Fruit fly (Drosophila melanogaster) whole organism, embryonic: ENCODE measurements around the gene kra.

Source experiments
- Ada2b ChIP-seq: fragments of 200-800 bp; sonication (Bioruptor generic); IDR thresholded peaks from 2 replicates; pipeline ENCODE4 v1.3.6; 2022; ENCODE audit warnings: missing biosample characterization, missing genetic modification characterization
- CG11723 ChIP-seq: fragments of 200-800 bp; sonication (Bioruptor generic); optimal IDR thresholded peaks from 2 replicates; lab custom pipeline; 2017; ENCODE audit warnings: missing biosample characterization, mild to moderate bottlenecking, missing genetic modification characterization
- CG12299 ChIP-seq: fragments of 200-800 bp; sonication (Bioruptor generic); optimal IDR thresholded peaks from 2 replicates; lab custom pipeline; 2018; ENCODE audit warnings: missing biosample characterization, mild to moderate bottlenecking, missing genetic modification characterization
- CG14014 ChIP-seq: fragments of 200-800 bp; sonication (Bioruptor generic); IDR thresholded peaks from 2 replicates; pipeline ENCODE4 v1.3.6; 2022; ENCODE audit warnings: missing biosample characterization, missing genetic modification characterization
- CG14667 ChIP-seq: fragments of 200-800 bp; sonication (Bioruptor generic); IDR thresholded peaks from 2 replicates; pipeline ENCODE4 v1.3.6; 2022; ENCODE audit warnings: missing biosample characterization, missing genetic modification characterization
- CG14710 ChIP-seq: fragments of 200-800 bp; sonication (Bioruptor generic); optimal IDR thresholded peaks from 3 replicates; lab custom pipeline; 2019; ENCODE audit warnings: missing biosample characterization, mild to moderate bottlenecking, missing genetic modification characterization, moderate library complexity
- CG14860 ChIP-seq: fragments of 200-800 bp; sonication (Bioruptor generic); IDR thresholded peaks from 3 replicates; pipeline ENCODE4 v1.3.6; 2022; ENCODE audit warnings: missing biosample characterization, missing genetic modification characterization; ENCODE audit not compliant: partially characterized antibody
- CG15514 ChIP-seq: fragments of 200-800 bp; sonication (Bioruptor generic); optimal IDR thresholded peaks from 3 replicates; lab custom pipeline; 2017; ENCODE audit warnings: missing biosample characterization, missing genetic modification characterization, mild to moderate bottlenecking, moderate library complexity, missing genetic modification reagents
- CG16863 ChIP-seq: fragments of 200-800 bp; sonication (Bioruptor generic); optimal IDR thresholded peaks from 3 replicates; lab custom pipeline; 2016; ENCODE audit warnings: missing biosample characterization, missing genetic modification characterization
- CG17186 ChIP-seq: fragments of 200-800 bp; sonication (Bioruptor generic); optimal IDR thresholded peaks from 3 replicates; lab custom pipeline; 2017; ENCODE audit warnings: missing biosample characterization, missing genetic modification reagents, missing genetic modification characterization
- CG30403 ChIP-seq: fragments of 200-800 bp; sonication (Bioruptor generic); optimal IDR thresholded peaks from 3 replicates; lab custom pipeline; 2016; ENCODE audit warnings: missing biosample characterization, missing genetic modification characterization
- CG3065 ChIP-seq: fragments of 200-800 bp; sonication (Bioruptor generic); optimal IDR thresholded peaks from 2 replicates; lab custom pipeline; 2016; ENCODE audit warnings: missing biosample characterization, missing genetic modification characterization
- CG31388 ChIP-seq: fragments of 200-800 bp; sonication (Bioruptor generic); optimal IDR thresholded peaks from 2 replicates; lab custom pipeline; 2016; ENCODE audit warnings: missing biosample characterization, missing genetic modification characterization
- CG34376 ChIP-seq: fragments of 200-800 bp; sonication (Bioruptor generic); optimal IDR thresholded peaks from 2 replicates; lab custom pipeline; 2018; ENCODE audit warnings: missing biosample characterization, mild to moderate bottlenecking, missing genetic modification characterization
- CG4424 ChIP-seq: fragments of 200-800 bp; sonication (Bioruptor generic); optimal IDR thresholded peaks from 3 replicates; lab custom pipeline; 2016; ENCODE audit warnings: missing biosample characterization, missing genetic modification characterization
- CG4854 ChIP-seq: fragments of 200-800 bp; sonication (Bioruptor generic); optimal IDR thresholded peaks from 2 replicates; lab custom pipeline; 2016; ENCODE audit warnings: missing biosample characterization, missing genetic modification characterization, inconsistent platforms
- CG8290 ChIP-seq, 3 experiments: fragments of 200-800 bp; sonication (Bioruptor generic); optimal IDR thresholded peaks; 2 replicates each; lab custom pipeline; 2016 to 2019; ENCODE audit warnings: missing biosample characterization in 3 of 3, missing genetic modification characterization in 3 of 3, mild to moderate bottlenecking in 2 of 3, moderate library complexity in 1 of 3
- CG9932 ChIP-seq: fragments of 200-800 bp; sonication (Bioruptor generic); IDR thresholded peaks from 2 replicates; pipeline ENCODE4 v1.3.6; 2022; ENCODE audit warnings: missing biosample characterization, missing genetic modification characterization
- Dek ChIP-seq: fragments of 200-800 bp; sonication (Bioruptor generic); optimal IDR thresholded peaks from 3 replicates; lab custom pipeline; 2019; ENCODE audit warnings: missing biosample characterization, mild to moderate bottlenecking, missing genetic modification characterization, moderate library complexity
- Doc2 ChIP-seq: fragments of 200-800 bp; sonication (Bioruptor generic); IDR thresholded peaks from 2 replicates; pipeline ENCODE4 v1.3.6; 2022; ENCODE audit warnings: missing biosample characterization, missing genetic modification characterization
- E2f2 ChIP-seq: fragments of 200-800 bp; sonication (Bioruptor generic); IDR thresholded peaks from 2 replicates; pipeline ENCODE4 v1.3.6; 2022; ENCODE audit warnings: missing biosample characterization, missing genetic modification characterization
- HLHmδ ChIP-seq: fragments of 200-800 bp; sonication (Bioruptor generic); optimal IDR thresholded peaks from 2 replicates; lab custom pipeline; 2018; ENCODE audit warnings: missing biosample characterization, mild to moderate bottlenecking, missing genetic modification characterization, moderate library complexity
- Kr ChIP-seq: fragments of 200-800 bp; sonication (Bioruptor generic); optimal IDR thresholded peaks from 2 replicates; lab custom pipeline; 2017; ENCODE audit warnings: missing biosample characterization, mild to moderate bottlenecking, missing genetic modification characterization
- Mad ChIP-seq: fragments of 200-800 bp; sonication (Bioruptor generic); optimal IDR thresholded peaks from 2 replicates; lab custom pipeline; 2016; ENCODE audit warnings: missing biosample characterization, missing genetic modification characterization
- Ptx1 ChIP-seq: fragments of 200-800 bp; sonication (Bioruptor generic); IDR thresholded peaks from 2 replicates; pipeline ENCODE4 v1.3.6; 2022; ENCODE audit warnings: missing biosample characterization, missing genetic modification characterization
- Scr ChIP-seq: fragments of 200-800 bp; sonication (Bioruptor generic); IDR thresholded peaks from 2 replicates; pipeline ENCODE4 v1.3.6; 2022; ENCODE audit warnings: missing biosample characterization, missing genetic modification characterization; ENCODE audit not compliant: partially characterized antibody
- Sry-δ ChIP-seq: fragments of 200-800 bp; sonication (Bioruptor generic); optimal IDR thresholded peaks from 2 replicates; lab custom pipeline; 2016; ENCODE audit warnings: missing biosample characterization, missing genetic modification characterization
- Taf1 ChIP-seq: fragments of 200-800 bp; sonication (Bioruptor generic); IDR thresholded peaks from 2 replicates; pipeline ENCODE4 v1.3.6; 2022; ENCODE audit warnings: missing biosample characterization, missing genetic modification characterization
- Xbp1 ChIP-seq: fragments of 200-800 bp; sonication (Bioruptor generic); optimal IDR thresholded peaks from 3 replicates; lab custom pipeline; 2016; ENCODE audit warnings: missing biosample characterization, mild to moderate bottlenecking, missing genetic modification characterization
- ato ChIP-seq: fragments of 200-800 bp; sonication (Bioruptor generic); IDR thresholded peaks from 2 replicates; pipeline ENCODE4 v1.3.6; 2022; ENCODE audit warnings: missing biosample characterization, missing genetic modification characterization; ENCODE audit not compliant: partially characterized antibody
- bsh ChIP-seq, 2 experiments: fragments of 200-800 bp; sonication (Bioruptor generic); optimal IDR thresholded peaks; 2 replicates each; lab custom pipeline; 2017 to 2018; ENCODE audit warnings: mild to moderate bottlenecking in 2 of 2, missing biosample characterization in 2 of 2, missing genetic modification characterization in 2 of 2, moderate library complexity in 1 of 2
- cad ChIP-seq: fragments of >200 bp; optimal IDR thresholded peaks from 2 replicates; lab custom pipeline; 2017; ENCODE audit warnings: missing biosample characterization, missing genetic modification characterization
- chif ChIP-seq, 2 experiments: fragments of 200-800 bp; sonication (Bioruptor generic); optimal IDR thresholded peaks; 3 replicates each; lab custom pipeline; 2016; ENCODE audit warnings: missing biosample characterization in 2 of 2, missing genetic modification characterization in 2 of 2
- chm ChIP-seq: fragments of 200-800 bp; sonication (Bioruptor generic); IDR thresholded peaks from 2 replicates; pipeline ENCODE4 v1.3.6; 2022; ENCODE audit warnings: missing biosample characterization, missing genetic modification characterization
- crp ChIP-seq, 2 experiments: fragments of 200-800 bp; sonication (Bioruptor generic); optimal IDR thresholded peaks; 2 replicates in 1 of 2; 3 replicates in 1 of 2; lab custom pipeline; 2017; ENCODE audit warnings: missing biosample characterization in 2 of 2, missing genetic modification characterization in 2 of 2, mild to moderate bottlenecking in 1 of 2, moderate library complexity in 1 of 2
- fd102C ChIP-seq: fragments of 200-800 bp; sonication (Bioruptor generic); optimal IDR thresholded peaks from 2 replicates; lab custom pipeline; 2018; ENCODE audit warnings: missing biosample characterization, mild to moderate bottlenecking, missing genetic modification characterization, moderate library complexity
- fd96Cb ChIP-seq: fragments of 200-800 bp; sonication (Bioruptor generic); optimal IDR thresholded peaks from 2 replicates; lab custom pipeline; 2018; ENCODE audit warnings: missing biosample characterization, mild to moderate bottlenecking, missing genetic modification characterization, moderate library complexity
- gro ChIP-seq: fragments of 200-800 bp; sonication (Bioruptor generic); optimal IDR thresholded peaks from 2 replicates; lab custom pipeline; 2016; ENCODE audit warnings: missing biosample characterization, missing genetic modification characterization
- lmd ChIP-seq: fragments of 200-800 bp; sonication (Bioruptor generic); IDR thresholded peaks from 2 replicates; pipeline ENCODE4 v1.3.6; 2022; ENCODE audit warnings: missing biosample characterization, missing genetic modification characterization
- mirr ChIP-seq: fragments of 200-800 bp; sonication (Bioruptor generic); optimal IDR thresholded peaks from 3 replicates; lab custom pipeline; 2018; ENCODE audit warnings: missing biosample characterization, mild to moderate bottlenecking, missing genetic modification characterization
- otp ChIP-seq: fragments of 200-800 bp; sonication (Bioruptor generic); IDR thresholded peaks from 3 replicates; pipeline ENCODE4, ENCODE4 v1.3.6; 2022; ENCODE audit warnings: missing biosample characterization, missing genetic modification characterization
- pan ChIP-seq, 4 experiments: fragments of >200 bp in 3 of 4; fragments of 200-800 bp in 1 of 4; sonication (Bioruptor generic) in 1 of 4; optimal IDR thresholded peaks in 3 of 4; IDR thresholded peaks in 1 of 4; 2 replicates each; pipeline versions ENCODE4 v1.3.6 to Lab custom; 2017 to 2022; ENCODE audit warnings: missing biosample characterization in 2 of 4, missing genetic modification characterization in 2 of 4, mixed read lengths in 1 of 4
- peb ChIP-seq: fragments of 200-800 bp; sonication (Bioruptor generic); IDR thresholded peaks from 2 replicates; pipeline ENCODE4 v1.3.6; 2022; ENCODE audit warnings: missing biosample characterization, missing genetic modification characterization
- run ChIP-seq: fragments of 200-800 bp; sonication (Bioruptor generic); optimal IDR thresholded peaks from 3 replicates; lab custom pipeline; 2018; ENCODE audit warnings: missing biosample characterization, mild to moderate bottlenecking, missing genetic modification characterization
- trh ChIP-seq: fragments of 200-800 bp; sonication (Bioruptor generic); optimal IDR thresholded peaks from 2 replicates; lab custom pipeline; 2016; ENCODE audit warnings: missing biosample characterization, missing genetic modification characterization
- usp ChIP-seq: fragments of >200 bp; optimal IDR thresholded peaks from 2 replicates; lab custom pipeline; 2017; ENCODE audit warnings: missing biosample characterization, missing genetic modification characterization
- vfl ChIP-seq: fragments of 200-800 bp; sonication (Bioruptor generic); optimal IDR thresholded peaks from 2 replicates; lab custom pipeline; 2016; ENCODE audit warnings: missing biosample characterization, missing genetic modification characterization
- wor ChIP-seq: fragments of 200-800 bp; sonication (Bioruptor generic); IDR thresholded peaks from 2 replicates; pipeline ENCODE4 v1.3.6; 2022; ENCODE audit warnings: missing biosample characterization, missing genetic modification characterization

kra gene

DNA sequence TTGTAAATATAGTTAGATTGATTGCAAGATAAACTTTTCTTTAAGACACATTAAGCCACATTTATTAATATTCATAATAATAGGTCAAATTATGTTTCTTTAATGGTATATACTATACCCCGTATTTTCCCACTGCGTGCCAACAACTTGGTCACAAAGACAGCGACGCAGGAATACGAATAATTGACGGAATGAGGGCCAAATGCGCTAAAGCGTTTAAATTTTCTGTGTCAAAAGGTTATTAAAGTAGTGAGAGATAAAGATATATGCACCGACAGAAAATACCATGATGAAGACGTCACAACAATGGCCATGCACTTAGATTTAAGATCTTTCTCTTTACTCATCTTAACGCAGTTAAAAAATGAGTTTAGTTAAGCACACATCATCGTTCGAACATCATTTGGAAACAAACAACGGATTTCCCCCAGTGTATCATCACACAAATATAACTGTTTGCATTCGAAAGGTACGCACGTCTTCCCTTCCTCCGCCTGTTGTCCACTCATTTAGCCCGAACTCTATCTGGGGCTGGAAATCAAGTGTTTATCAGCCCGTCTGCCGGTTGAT is 19.5 kb upstream of the kra start (continued):
- TF ChIP-seq E2f2, result 0 out of 2 replicates have a peak, but pooled peaks have one; percentile 23
- TF ChIP-seq CG30403 (GFP tag; lab: Kevin White, UChicago), result peak; percentile 75
- peak; percentile 62; the same call in 1 of the 2 replicates for TF ChIP-seq chm (GFP tag; lab: Robert Waterston, UW)
- no peak for TF ChIP-seq Scr (GFP tag; lab: Robert Waterston, UW)
- no peak for TF ChIP-seq CG3065
- TF ChIP-seq Doc2 (GFP tag; lab: Robert Waterston, UW), result no peak
- peak; percentile 71 for TF ChIP-seq Xbp1
- peak; percentile 22 for TF ChIP-seq CG12299 (tag; lab: Kevin White, UChicago)
- TF ChIP-seq usp (GFP tag; lab: Kevin White, UChicago), result no peak
- TF ChIP-seq run (tag; lab: Kevin White, UChicago), result no peak
- peak; percentile 41 for TF ChIP-seq Mad (GFP tag; lab: Kevin White, UChicago)
- TF ChIP-seq ato (GFP tag; lab: Robert Waterston, UW), result no peak
- peak; percentile 70 for TF ChIP-seq fd96Cb
- TF ChIP-seq fd102C (GFP tag; lab: Kevin White, UChicago), result no peak
- peak in 1 of 2 experiments; percentile 65 for TF ChIP-seq chif (GFP tag; optimal IDR thresholded peaks at IDR 0.05; lab: Kevin White, UChicago)
- no peak for TF ChIP-seq CG4854 (GFP tag; lab: Kevin White, UChicago)
- peak; percentile 64 for TF ChIP-seq CG14667 (GFP tag; lab: Robert Waterston, UW)
- no peak for TF ChIP-seq CG17186 (GFP tag; lab: Kevin White, UChicago)
- TF ChIP-seq CG8290 (GFP tag; optimal IDR thresholded peaks at IDR 0.05; lab: Kevin White, UChicago), result peak; percentile 7
- peak in 1 of 2 experiments; percentile 81 for TF ChIP-seq CG8290 (tag; optimal IDR thresholded peaks at IDR 0.05; lab: Kevin White, UChicago)
- peak; percentile 37 for TF ChIP-seq CG15514 (GFP tag; lab: Kevin White, UChicago)
- TF ChIP-seq bsh (GFP tag; optimal IDR thresholded peaks at IDR 0.05; lab: Kevin White, UChicago), result peak in 1 of 2 experiments; percentile 65
- peak; percentile 43; the same call in 1 of the 2 replicates for TF ChIP-seq CG14014 (GFP tag; lab: Robert Waterston, UW)
- no peak; the same call in 1 of the 2 replicates for TF ChIP-seq Taf1
- no peak for TF ChIP-seq Kr (GFP tag; lab: Kevin White, UChicago)
- TF ChIP-seq pan (optimal IDR thresholded peaks at IDR 0.05; lab: Kevin White, UChicago), result no peak
- peak in 1 of 2 experiments; percentile 68 for TF ChIP-seq pan (GFP tag; optimal IDR thresholded peaks at IDR 0.05 in 1 of 2, IDR thresholded peaks at IDR 0.05 in 1 of 2)
- TF ChIP-seq cad (GFP tag; lab: Kevin White, UChicago), result no peak
- peak; percentile 60 for TF ChIP-seq CG14710 (tag; lab: Kevin White, UChicago)
- peak; percentile 79; the same call in 2 of the 3 replicates for TF ChIP-seq otp (GFP tag; lab: Robert Waterston, UW)
- TF ChIP-seq gro (GFP tag; lab: Kevin White, UChicago), result peak; percentile 57
- TF ChIP-seq CG31388 (GFP tag; lab: Kevin White, UChicago), result peak; percentile 0
- peak; percentile 44 for TF ChIP-seq vfl
- peak; percentile 71 for TF ChIP-seq Ptx1
- peak; percentile 15; the same call in 1 of the 2 replicates for TF ChIP-seq wor (GFP tag; lab: Robert Waterston, UW)
- peak; percentile 80 for TF ChIP-seq CG4424 (GFP tag; lab: Kevin White, UChicago)
- 0 out of 2 replicates have a peak, but pooled peaks have one; percentile 46 for TF ChIP-seq Ada2b (GFP tag; lab: Robert Waterston, UW)
- TF ChIP-seq HLHmδ (GFP tag; lab: Kevin White, UChicago), result peak; percentile 10
- TF ChIP-seq CG14860 (GFP tag; lab: Robert Waterston, UW), result no peak
- peak; percentile 48 for TF ChIP-seq CG11723 (GFP tag; lab: Kevin White, UChicago)
- TF ChIP-seq CG16863 (GFP tag; lab: Kevin White, UChicago), result peak; percentile 61
- TF ChIP-seq lmd, result peak; percentile 69
- peak in 1 of 2 experiments; percentile 20 for TF ChIP-seq crp (GFP tag; optimal IDR thresholded peaks at IDR 0.05; lab: Kevin White, UChicago)
- no peak for TF ChIP-seq CG34376 (GFP tag; lab: Kevin White, UChicago)
- no peak for TF ChIP-seq Sry-δ
- peak; percentile 18 for TF ChIP-seq mirr (GFP tag; lab: Kevin White, UChicago)
- TF ChIP-seq CG9932 (GFP tag; lab: Robert Waterston, UW), result peak; percentile 51; the same call in 1 of the 2 replicates
- no peak for TF ChIP-seq trh (GFP tag; lab: Kevin White, UChicago)
- peak; percentile 40 for TF ChIP-seq Dek (tag; lab: Kevin White, UChicago)
- 0 out of 2 replicates have a peak, but pooled peaks have one; percentile 35 for TF ChIP-seq peb
